Fruit fly (Drosophila melanogaster): ENCODE data around the gene CG5149.

CG5149 gene

DNA sequence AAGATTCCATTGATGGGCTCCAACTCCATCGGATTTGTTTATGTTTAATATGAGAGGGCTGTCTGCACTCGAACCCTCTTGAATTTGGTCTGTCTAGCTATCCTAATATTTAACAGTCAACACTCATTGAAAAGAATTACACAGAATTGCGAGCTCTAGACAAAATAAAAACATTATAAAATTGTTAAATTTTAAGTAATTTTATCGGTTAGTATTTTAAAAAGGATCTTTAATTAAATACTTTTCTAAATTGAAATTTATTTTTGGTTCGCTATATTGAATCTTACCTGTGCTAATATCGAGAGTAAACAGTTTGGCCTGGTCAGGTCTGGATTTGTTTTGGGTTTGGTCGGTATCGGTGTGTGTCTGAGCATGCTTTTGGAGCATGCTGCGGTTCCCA lies 13.6 kb upstream of the CG5149 start (continued):
- TF ChIP-seq Hmx (GFP tag; optimal IDR thresholded peaks at IDR 0.05) (peak; percentile 4), lilli (GFP tag; optimal IDR thresholded peaks at IDR 0.05) (peak; percentile 66), CG2678 (tag; optimal IDR thresholded peaks at IDR 0.05) (peak; percentile 86), bigmax (GFP tag; optimal IDR thresholded peaks at IDR 0.05) (no peak), CG33213 (GFP tag; optimal IDR thresholded peaks at IDR 0.05) (no peak), gfzf (GFP tag; optimal IDR thresholded peaks at IDR 0.05) (no peak), CG10654 (GFP tag; optimal IDR thresholded peaks at IDR 0.05) (peak; percentile 44), Oli (tag; optimal IDR thresholded peaks at IDR 0.05) (peak; percentile 66), CG15514 (GFP tag; optimal IDR thresholded peaks at IDR 0.05) (peak; percentile 29), D19A (tag; optimal IDR thresholded peaks at IDR 0.05) (peak; percentile 60), CG6254 (GFP tag; optimal IDR thresholded peaks at IDR 0.05) (peak; percentile 16), CG12155 (GFP tag; optimal IDR thresholded peaks at IDR 0.05) (peak; percentile 49), nerfin-1 (tag; optimal IDR thresholded peaks at IDR 0.05) (peak; percentile 56), Sin3A (optimal IDR thresholded peaks at IDR 0.05) (no peak)

DNA sequence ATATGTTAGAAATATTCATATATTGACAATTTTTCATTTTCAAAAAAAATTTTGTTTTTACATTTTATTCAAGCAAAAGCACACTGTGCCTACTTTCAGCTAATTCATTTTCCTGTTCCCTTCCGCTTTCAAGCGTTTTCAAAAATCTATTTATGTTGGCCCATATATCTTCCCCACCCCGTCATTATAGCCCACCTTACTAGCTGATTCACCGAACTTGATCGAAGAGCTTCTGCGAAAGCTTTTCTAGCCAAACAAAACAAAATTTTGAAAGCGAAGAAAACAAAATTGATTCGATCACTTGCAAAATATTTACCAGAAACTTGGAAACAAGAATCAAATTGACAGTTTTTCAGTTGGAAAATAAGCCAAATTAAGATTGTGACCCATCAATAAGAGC lies 13.0 kb upstream of the CG5149 start, which contains the start of gene CG5171:
Gene CG5171, plus strand, starts transcription at position 311 of the 400 bp plus-strand sequence.
- TF ChIP-seq row (GFP tag; IDR thresholded peaks at IDR 0.05), result 0 out of 3 replicates have a peak, but pooled peaks have one; percentile 24
- TF ChIP-seq CG9932 (GFP tag; IDR thresholded peaks at IDR 0.05), result 0 out of 2 replicates have a peak, but pooled peaks have one; percentile 6
- TF ChIP-seq CG12769 (tag; optimal IDR thresholded peaks at IDR 0.05), result peak; percentile 97
- TF ChIP-seq CG6175 (GFP tag; IDR thresholded peaks at IDR 0.05), result no peak

DNA sequence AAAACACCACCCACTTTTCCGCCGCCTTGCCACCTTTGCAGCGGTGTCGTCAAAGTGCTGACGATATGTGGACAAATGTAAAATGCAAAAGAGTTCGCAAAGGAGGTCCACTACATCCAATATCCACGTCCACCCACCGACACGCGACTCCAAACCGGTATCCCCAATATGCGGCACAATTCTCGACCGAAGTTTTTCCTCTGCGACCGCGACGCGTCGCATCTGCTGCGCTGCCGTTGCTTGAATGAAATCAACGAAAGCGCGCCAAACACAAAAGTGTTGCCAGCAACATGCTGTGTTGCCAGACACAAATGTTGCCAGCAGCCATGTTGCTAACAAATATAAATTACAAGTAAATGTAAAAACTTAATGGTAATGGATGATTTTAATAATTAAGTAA lies 10.5 kb upstream of the CG5149 start, which contains the start of gene CG5160:
Gene CG5160, minus strand, starts transcription at position 223 of the 400 bp plus-strand sequence.
- TF ChIP-seq Med (GFP tag) (peak; percentile 72), CG2199 (GFP tag; IDR thresholded peaks at IDR 0.05) (peak; percentile 78; the same call in 2 of the 3 replicates), CG5180 (GFP tag; optimal IDR thresholded peaks at IDR 0.05) (no peak), CG4820 (GFP tag; optimal IDR thresholded peaks at IDR 0.05) (no peak), CG3065 (GFP tag; optimal IDR thresholded peaks at IDR 0.05) (no peak), trem (tag; optimal IDR thresholded peaks at IDR 0.05) (no peak), E2f2 (GFP tag; IDR thresholded peaks at IDR 0.05) (peak; percentile 28; the same call in 1 of the 2 replicates), Ada2b (GFP tag; IDR thresholded peaks at IDR 0.05) (0 out of 2 replicates have a peak, but pooled peaks have one; percentile 4), CG16779 (GFP tag; IDR thresholded peaks at IDR 0.05) (no peak), esg (GFP tag; conservative IDR thresholded peaks at IDR 0.05) (no peak), danr (GFP tag; IDR thresholded peaks at IDR 0.05) (no peak), Max (GFP tag; optimal IDR thresholded peaks at IDR 0.05) (no peak), CG6854 (GFP tag; optimal IDR thresholded peaks at IDR 0.05) (no peak), B-H2 (GFP tag; optimal IDR thresholded peaks at IDR 0.05) (no peak), Ets97D (GFP tag; optimal IDR thresholded peaks at IDR 0.05) (no peak), CoRest (tag; optimal IDR thresholded peaks at IDR 0.05) (no peak), Poxn (GFP tag; IDR thresholded peaks at IDR 0.05) (no peak), CG18599 (GFP tag; optimal IDR thresholded peaks at IDR 0.05) (peak; percentile 2), CG30020 (tag; optimal IDR thresholded peaks at IDR 0.05) (no peak), MBD-R2 (GFP tag; IDR thresholded peaks at IDR 0.05) (no peak), Adf1 (GFP tag; IDR thresholded peaks at IDR 0.05) (peak; percentile 76), CG13123 (GFP tag; optimal IDR thresholded peaks at IDR 0.05) (no peak), Dp (GFP tag; optimal IDR thresholded peaks at IDR 0.05) (peak; percentile 26), E2f1 (GFP tag; IDR thresholded peaks at IDR 0.05) (0 out of 2 replicates have a peak, but pooled peaks have one; percentile 7), luna (GFP tag; optimal IDR thresholded peaks at IDR 0.05) (no peak), CG10267 (tag; optimal IDR thresholded peaks at IDR 0.05) (no peak), CG13424 (tag; optimal IDR thresholded peaks at IDR 0.05) (no peak), al (GFP tag; IDR thresholded peaks at IDR 0.05) (no peak), CG1603 (tag; optimal IDR thresholded peaks at IDR 0.05) (no peak), bsh (GFP tag; optimal IDR thresholded peaks at IDR 0.05) (no peak), CG11504 (tag; optimal IDR thresholded peaks at IDR 0.05) (peak; percentile 99)

Measured in whole organism, embryonic.